Fruit fly (Drosophila melanogaster) whole organism, embryonic: Measurements from ENCODE around the gene baf.
A peak's percentile ranks its signal among the peaks of the same experiment; 100 is the strongest.

Experiments used
- Atf-2 ChIP-seq: fragments of 200-800 bp; sonication (Bioruptor generic); optimal IDR thresholded peaks from 2 replicates; lab custom pipeline; 2016; ENCODE audit warnings: missing biosample characterization, missing genetic modification characterization
- B-H1 ChIP-seq: fragments of 200-800 bp; sonication (Bioruptor generic); IDR thresholded peaks from 3 replicates; pipeline ENCODE4 v1.3.6; 2022; ENCODE audit warnings: missing biosample characterization, missing genetic modification characterization
- Bgb ChIP-seq: fragments of 200-800 bp; sonication (Bioruptor generic); IDR thresholded peaks from 2 replicates; pipeline ENCODE4 v1.3.6; 2022; ENCODE audit warnings: missing biosample characterization, missing genetic modification characterization; ENCODE audit not compliant: partially characterized antibody
- CG11085 ChIP-seq: fragments of 200-800 bp; sonication (Bioruptor generic); IDR thresholded peaks from 2 replicates; pipeline ENCODE4 v1.3.6; 2022; ENCODE audit warnings: missing biosample characterization, missing genetic modification characterization
- CG12219 ChIP-seq: fragments of 200-800 bp; sonication (Bioruptor generic); optimal IDR thresholded peaks from 3 replicates; lab custom pipeline; 2018; ENCODE audit warnings: missing biosample characterization, mild to moderate bottlenecking, missing genetic modification characterization
- CG14710 ChIP-seq: fragments of 200-800 bp; sonication (Bioruptor generic); optimal IDR thresholded peaks from 3 replicates; lab custom pipeline; 2019; ENCODE audit warnings: missing biosample characterization, mild to moderate bottlenecking, missing genetic modification characterization, moderate library complexity
- CG14860 ChIP-seq: fragments of 200-800 bp; sonication (Bioruptor generic); IDR thresholded peaks from 3 replicates; pipeline ENCODE4 v1.3.6; 2022; ENCODE audit warnings: missing biosample characterization, missing genetic modification characterization; ENCODE audit not compliant: partially characterized antibody
- CG15601 ChIP-seq: fragments of 200-800 bp; sonication (Bioruptor generic); optimal IDR thresholded peaks from 3 replicates; lab custom pipeline; 2019; ENCODE audit warnings: missing biosample characterization, mild to moderate bottlenecking, missing genetic modification characterization, moderate library complexity
- CG17359 ChIP-seq: fragments of 200-800 bp; sonication (Bioruptor generic); optimal IDR thresholded peaks from 3 replicates; lab custom pipeline; 2018; ENCODE audit warnings: missing biosample characterization, mild to moderate bottlenecking, missing genetic modification characterization, moderate library complexity
- CG17385 ChIP-seq: fragments of 200-800 bp; sonication (Bioruptor generic); optimal IDR thresholded peaks from 3 replicates; lab custom pipeline; 2018; ENCODE audit warnings: missing biosample characterization, mild to moderate bottlenecking, missing genetic modification characterization
- CG1792 ChIP-seq: fragments of 200-800 bp; sonication (Bioruptor generic); optimal IDR thresholded peaks from 2 replicates; lab custom pipeline; 2016; ENCODE audit warnings: missing biosample characterization, missing genetic modification characterization
- CG18011 ChIP-seq: fragments of 200-800 bp; sonication (Bioruptor generic); optimal IDR thresholded peaks from 2 replicates; lab custom pipeline; 2017; ENCODE audit warnings: missing biosample characterization, missing genetic modification characterization, mild to moderate bottlenecking, moderate library complexity, missing genotype
- CG18764 ChIP-seq: fragments of 200-800 bp; sonication (Bioruptor generic); optimal IDR thresholded peaks from 3 replicates; lab custom pipeline; 2016; ENCODE audit warnings: missing biosample characterization, missing genetic modification characterization
- CG2129 ChIP-seq: fragments of 200-800 bp; sonication (Bioruptor generic); IDR thresholded peaks from 2 replicates; pipeline ENCODE4 v1.3.6; 2022; ENCODE audit warnings: missing biosample characterization, missing genetic modification characterization; ENCODE audit not compliant: partially characterized antibody
- CG2875 ChIP-seq: fragments of 200-800 bp; sonication (Bioruptor generic); optimal IDR thresholded peaks from 2 replicates; lab custom pipeline; 2017; ENCODE audit warnings: missing biosample characterization, mild to moderate bottlenecking, missing genetic modification characterization, missing genetic modification reagents
- CG32767 ChIP-seq: fragments of 200-800 bp; sonication (Bioruptor generic); IDR thresholded peaks from 2 replicates; pipeline ENCODE4 v1.3.6; 2022; ENCODE audit warnings: missing biosample characterization, missing genetic modification characterization
- CG6854 ChIP-seq: fragments of 200-800 bp; sonication (Bioruptor generic); optimal IDR thresholded peaks from 3 replicates; lab custom pipeline; 2017; ENCODE audit warnings: missing biosample characterization, mild to moderate bottlenecking, missing genetic modification characterization
- CG7271 ChIP-seq: fragments of 200-800 bp; sonication (Bioruptor generic); optimal IDR thresholded peaks from 2 replicates; lab custom pipeline; 2018; ENCODE audit warnings: missing biosample characterization, mild to moderate bottlenecking, missing genetic modification characterization, moderate library complexity
- CG7987 ChIP-seq: fragments of 200-800 bp; sonication (Bioruptor generic); optimal IDR thresholded peaks from 2 replicates; lab custom pipeline; 2018; ENCODE audit warnings: missing biosample characterization, mild to moderate bottlenecking, missing genetic modification characterization, moderate library complexity
- CG8765 ChIP-seq: fragments of 200-800 bp; sonication (Bioruptor generic); IDR thresholded peaks from 2 replicates; pipeline ENCODE4 v1.3.6; 2022; ENCODE audit warnings: missing biosample characterization, missing genetic modification characterization
- D19A ChIP-seq: fragments of 200-800 bp; optimal IDR thresholded peaks from 3 replicates; lab custom pipeline; 2019; ENCODE audit warnings: missing biosample characterization, mild to moderate bottlenecking, missing genetic modification characterization, moderate library complexity
- Dp ChIP-seq: fragments of 200-800 bp; sonication (Bioruptor generic); optimal IDR thresholded peaks from 2 replicates; lab custom pipeline; 2018; ENCODE audit warnings: missing biosample characterization, mild to moderate bottlenecking, missing genetic modification characterization, moderate library complexity
- Gsc ChIP-seq: fragments of 200-800 bp; sonication (Bioruptor generic); IDR thresholded peaks from 2 replicates; pipeline ENCODE4 v1.3.6; 2022; ENCODE audit warnings: missing biosample characterization, missing genetic modification characterization
- Gug ChIP-seq: fragments of 200-800 bp; sonication (Bioruptor generic); IDR thresholded peaks from 4 replicates; pipeline ENCODE4 v1.3.6; 2022; ENCODE audit warnings: missing biosample characterization, missing genetic modification characterization
- H2.0 ChIP-seq: fragments of 200-800 bp; sonication (Bioruptor generic); IDR thresholded peaks from 2 replicates; pipeline ENCODE4 v1.3.6; 2022; ENCODE audit warnings: missing biosample characterization, missing genetic modification characterization
- Max ChIP-seq: fragments of 200-800 bp; sonication (Bioruptor generic); optimal IDR thresholded peaks from 2 replicates; lab custom pipeline; 2016; ENCODE audit warnings: missing biosample characterization, mild to moderate bottlenecking, missing genetic modification characterization
- Sox102F ChIP-seq: fragments of 200-800 bp; sonication (Bioruptor generic); optimal IDR thresholded peaks from 2 replicates; lab custom pipeline; 2018; ENCODE audit warnings: missing biosample characterization, mild to moderate bottlenecking, missing genetic modification characterization, moderate library complexity
- Usf ChIP-seq: fragments of 200-800 bp; sonication (Bioruptor generic); optimal IDR thresholded peaks from 2 replicates; lab custom pipeline; 2017; ENCODE audit warnings: missing genotype, missing biosample characterization, missing genetic modification characterization
- ab ChIP-seq: fragments of 200-800 bp; sonication (Bioruptor generic); optimal IDR thresholded peaks from 2 replicates; lab custom pipeline; 2016; ENCODE audit warnings: missing biosample characterization, missing genetic modification characterization
- abd-A ChIP-seq: fragments of 200-800 bp; sonication (Bioruptor generic); optimal IDR thresholded peaks from 3 replicates; lab custom pipeline; 2019; ENCODE audit warnings: missing biosample characterization, mild to moderate bottlenecking, missing genetic modification characterization, moderate library complexity
- al ChIP-seq: fragments of 200-800 bp; sonication (Bioruptor generic); IDR thresholded peaks from 2 replicates; pipeline ENCODE4 v1.3.6; 2022; ENCODE audit warnings: missing biosample characterization, missing genetic modification characterization
- btn ChIP-seq: fragments of 200-800 bp; sonication (Bioruptor generic); optimal IDR thresholded peaks from 2 replicates; lab custom pipeline; 2016; ENCODE audit warnings: missing biosample characterization, missing genetic modification characterization
- corto ChIP-seq: fragments of 200-800 bp; sonication (Bioruptor generic); optimal IDR thresholded peaks from 2 replicates; lab custom pipeline; 2016; ENCODE audit warnings: missing biosample characterization, mild to moderate bottlenecking, missing genetic modification characterization, moderate library complexity
- dimm ChIP-seq: fragments of 200-800 bp; sonication (Bioruptor generic); IDR thresholded peaks from 2 replicates; pipeline ENCODE4 v1.3.6; 2022; ENCODE audit warnings: missing biosample characterization, missing genetic modification characterization
- dmrt99B ChIP-seq: fragments of 200-800 bp; sonication (Bioruptor generic); optimal IDR thresholded peaks from 2 replicates; lab custom pipeline; 2018; ENCODE audit warnings: missing biosample characterization, mild to moderate bottlenecking, missing genetic modification characterization, moderate library complexity
- ewg ChIP-seq: fragments of 200-800 bp; sonication (Bioruptor generic); optimal IDR thresholded peaks from 3 replicates; lab custom pipeline; 2017; ENCODE audit warnings: mild to moderate bottlenecking, missing biosample characterization, missing genetic modification reagents, missing genetic modification characterization
- eyg ChIP-seq: fragments of 200-800 bp; sonication (Bioruptor generic); optimal IDR thresholded peaks from 3 replicates; lab custom pipeline; 2016; ENCODE audit warnings: missing biosample characterization, missing genetic modification characterization
- fu2 ChIP-seq: fragments of 200-800 bp; sonication (Bioruptor generic); optimal IDR thresholded peaks from 2 replicates; lab custom pipeline; 2016; ENCODE audit warnings: missing biosample characterization, missing genetic modification characterization
- gcm2 ChIP-seq: fragments of 200-800 bp; sonication (Bioruptor generic); optimal IDR thresholded peaks from 2 replicates; lab custom pipeline; 2016; ENCODE audit warnings: missing biosample characterization, missing genetic modification characterization
- jigr1 ChIP-seq: fragments of 200-800 bp; sonication (Bioruptor generic); IDR thresholded peaks from 3 replicates; pipeline ENCODE4 v1.3.6; 2022; ENCODE audit warnings: missing biosample characterization, missing genetic modification characterization
- kni ChIP-seq: fragments of 200-800 bp; sonication (Bioruptor generic); optimal IDR thresholded peaks from 3 replicates; lab custom pipeline; 2017; ENCODE audit warnings: mild to moderate bottlenecking, missing biosample characterization, missing genetic modification reagents, missing genetic modification characterization
- lilli ChIP-seq: fragments of 200-800 bp; sonication (Bioruptor generic); optimal IDR thresholded peaks from 3 replicates; lab custom pipeline; 2016; ENCODE audit warnings: missing biosample characterization, missing genetic modification characterization
- lov ChIP-seq, 2 experiments: fragments of 200-800 bp in 1 of 2; fragments of >200 bp in 1 of 2; sonication (Bioruptor generic) in 1 of 2; IDR thresholded peaks in 1 of 2; optimal IDR thresholded peaks in 1 of 2; 2 replicates in 1 of 2; 3 replicates in 1 of 2; pipeline versions ENCODE4 v1.3.6 to Lab custom; 2017 to 2022; ENCODE audit warnings: missing biosample characterization in 1 of 2, missing genetic modification characterization in 1 of 2
- pb ChIP-seq: fragments of 200-800 bp; sonication (Bioruptor generic); optimal IDR thresholded peaks from 3 replicates; lab custom pipeline; 2016; ENCODE audit warnings: missing biosample characterization, missing genetic modification characterization
- sc ChIP-seq, 3 experiments: fragments of >200 bp in 2 of 3; fragments of 200-800 bp in 1 of 3; sonication (Bioruptor generic) in 1 of 3; optimal IDR thresholded peaks; 2 replicates in 2 of 3; 3 replicates in 1 of 3; lab custom pipeline; 2017; ENCODE audit warnings: mild to moderate bottlenecking in 1 of 3, missing biosample characterization in 1 of 3, missing genetic modification characterization in 1 of 3, missing genetic modification reagents in 1 of 3
- scrt ChIP-seq: fragments of 200-800 bp; sonication (Bioruptor generic); optimal IDR thresholded peaks from 2 replicates; lab custom pipeline; 2018; ENCODE audit warnings: missing biosample characterization, mild to moderate bottlenecking, missing genetic modification characterization, moderate library complexity
- seq ChIP-seq: fragments of 200-800 bp; sonication (Bioruptor generic); IDR thresholded peaks from 2 replicates; pipeline ENCODE4 v1.3.6; 2022; ENCODE audit warnings: missing biosample characterization, missing genetic modification characterization
- stc ChIP-seq: fragments of 200-800 bp; sonication (Bioruptor generic); IDR thresholded peaks from 2 replicates; pipeline ENCODE4 v1.3.6; 2022; ENCODE audit warnings: missing biosample characterization, missing genetic modification characterization
- trem ChIP-seq: fragments of 200-800 bp; optimal IDR thresholded peaks from 3 replicates; lab custom pipeline; 2019; ENCODE audit warnings: missing biosample characterization, mild to moderate bottlenecking, missing genetic modification characterization, moderate library complexity
- usp ChIP-seq: fragments of >200 bp; optimal IDR thresholded peaks from 2 replicates; lab custom pipeline; 2017; ENCODE audit warnings: missing biosample characterization, missing genetic modification characterization

The baf gene

dm6 chr2L:8030693-8031210, 1.5 kb downstream of the baf start, which contains the start of gene Cka (continued):
- TF ChIP-seq dmrt99B (no peak), scrt (no peak), CG2129 (GFP tag; lab: Robert Waterston, UW) (no peak), gcm2 (GFP tag; lab: Kevin White, UChicago) (no peak), eyg (GFP tag; lab: Kevin White, UChicago) (no peak), seq (GFP tag; lab: Robert Waterston, UW) (no peak), stc (no peak), al (GFP tag; lab: Robert Waterston, UW) (no peak), CG12219 (GFP tag; lab: Kevin White, UChicago) (no peak), abd-A (no peak), Usf (no peak), ab (GFP tag; lab: Kevin White, UChicago) (no peak), CG32767 (GFP tag; lab: Robert Waterston, UW) (peak; percentile 77), btn (GFP tag; lab: Kevin White, UChicago) (no peak), Gug (GFP tag; lab: Robert Waterston, UW) (no peak), Sox102F (no peak), kni (GFP tag; lab: Kevin White, UChicago) (peak; percentile 13), fu2 (GFP tag; lab: Kevin White, UChicago) (no peak), CG6854 (GFP tag; lab: Kevin White, UChicago) (no peak), Gsc (no peak), lov (optimal IDR thresholded peaks at IDR 0.05; lab: Kevin White, UChicago) (no peak), lov (GFP tag; IDR thresholded peaks at IDR 0.05; lab: Robert Waterston, UW) (no peak), Dp (GFP tag; lab: Kevin White, UChicago) (peak; percentile 17), dimm (GFP tag; lab: Robert Waterston, UW) (no peak), CG18011 (no peak), CG14860 (GFP tag; lab: Robert Waterston, UW) (0 out of 3 replicates have a peak, but pooled peaks have one; percentile 15), CG18764 (no peak), CG17385 (GFP tag; lab: Kevin White, UChicago) (no peak), CG14710 (tag; lab: Kevin White, UChicago) (peak; percentile 49), CG7271 (no peak), CG7987 (GFP tag; lab: Kevin White, UChicago) (peak; percentile 16), usp (no peak), D19A (tag; lab: Kevin White, UChicago) (no peak), trem (tag; lab: Kevin White, UChicago) (no peak), CG15601 (no peak), CG17359 (tag; lab: Kevin White, UChicago) (no peak), corto (GFP tag; lab: Kevin White, UChicago) (no peak), Atf-2 (no peak), CG1792 (no peak), sc (optimal IDR thresholded peaks at IDR 0.05; lab: Kevin White, UChicago) (no peak), sc (GFP tag; optimal IDR thresholded peaks at IDR 0.05; lab: Kevin White, UChicago) (no peak), B-H1 (GFP tag; lab: Robert Waterston, UW) (no peak), jigr1 (GFP tag; lab: Robert Waterston, UW) (no peak), Bgb (GFP tag; lab: Robert Waterston, UW) (peak; percentile 61; the same call in 1 of the 2 replicates), CG2875 (GFP tag; lab: Kevin White, UChicago) (peak; percentile 20), Max (GFP tag; lab: Kevin White, UChicago) (no peak), ewg (GFP tag; lab: Kevin White, UChicago) (peak; percentile 13), lilli (no peak), pb (GFP tag; lab: Kevin White, UChicago) (no peak), CG8765 (GFP tag; lab: Robert Waterston, UW) (no peak), H2.0 (no peak), CG11085 (GFP tag; lab: Robert Waterston, UW) (no peak)
